Fruit fly (Drosophila melanogaster): ENCODE results near the gene Nha2.

dm6 chr3R:23035463-23035862 lies 37.1 kb upstream of the Nha2 start, which contains the start of gene CG13833:
- TF ChIP-seq Myc (optimal IDR thresholded peaks at IDR 0.05) (no peak), h (GFP tag; optimal IDR thresholded peaks at IDR 0.05) (no peak), GATAd (GFP tag; optimal IDR thresholded peaks at IDR 0.05) (no peak), CG9705 (GFP tag; optimal IDR thresholded peaks at IDR 0.05) (no peak), CG32264 (GFP tag; optimal IDR thresholded peaks at IDR 0.05) (no peak), Abd-B (GFP tag; optimal IDR thresholded peaks at IDR 0.05) (no peak), Hr78 (GFP tag; optimal IDR thresholded peaks at IDR 0.05) (no peak), sage (GFP tag; optimal IDR thresholded peaks at IDR 0.05) (no peak), fru (GFP tag; optimal IDR thresholded peaks at IDR 0.05) (no peak), OdsH (GFP tag; optimal IDR thresholded peaks at IDR 0.05) (no peak), Vsx2 (GFP tag; optimal IDR thresholded peaks at IDR 0.05; ENCODE audit: partially characterized antibody) (no peak), jim (GFP tag; optimal IDR thresholded peaks at IDR 0.05) (no peak), lola (GFP tag; optimal IDR thresholded peaks at IDR 0.05) (no peak)

Measured in whole organism, wandering third instar larva.